Fruit fly (Drosophila melanogaster): Measurements from ENCODE around the gene mub.

The mub gene

DNA sequence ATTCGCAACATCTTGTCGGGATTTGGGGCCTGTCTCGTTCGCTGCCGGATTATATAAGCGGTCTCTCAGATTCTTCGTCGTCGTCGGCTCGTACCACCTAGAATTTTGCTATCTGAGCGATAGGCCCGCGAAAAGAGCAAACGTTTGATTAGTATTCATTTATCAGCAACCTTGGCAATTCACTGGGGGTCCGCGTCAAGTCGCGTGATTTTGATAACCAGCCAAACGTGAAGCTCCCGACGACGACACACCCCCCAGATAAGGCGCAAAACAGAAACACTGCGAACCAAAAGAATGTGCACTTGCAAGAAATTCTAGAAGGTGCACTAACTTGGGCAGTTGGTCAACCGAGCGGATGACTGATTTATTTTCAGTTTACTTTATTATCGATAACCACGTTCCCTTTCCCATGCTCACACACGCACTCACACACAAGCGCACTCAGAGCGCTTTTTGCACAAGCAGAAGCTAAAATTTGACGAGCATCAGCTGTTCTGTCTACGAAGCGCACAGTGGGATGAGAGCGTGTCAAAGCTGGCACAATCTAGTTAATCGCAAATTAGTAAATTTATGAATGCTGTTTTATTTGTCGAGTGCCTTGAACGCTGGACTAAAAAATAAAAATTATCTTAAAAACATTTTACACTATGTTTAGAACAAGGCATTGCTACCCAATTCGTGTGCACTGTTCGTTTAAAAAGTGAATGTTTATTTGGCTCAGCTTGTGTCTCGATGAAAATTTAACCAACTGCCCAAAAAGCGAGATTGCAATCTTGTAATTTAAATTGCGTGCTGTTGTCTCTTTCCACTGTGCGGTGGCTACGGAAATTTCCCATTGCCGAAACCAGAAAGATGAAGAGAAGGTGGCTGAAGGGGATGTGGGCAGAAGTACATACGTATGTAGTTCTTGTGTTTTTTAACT is 4.6 kb upstream of the mub start (continued):
- TF ChIP-seq CG2875 (GFP tag; optimal IDR thresholded peaks at IDR 0.05): peak; percentile 92
- peak; percentile 82; the same call in 2 of the 3 replicates for TF ChIP-seq CG7357 (GFP tag; IDR thresholded peaks at IDR 0.05)
- peak; percentile 91 for TF ChIP-seq CG3726 (GFP tag; IDR thresholded peaks at IDR 0.05)
- TF ChIP-seq mirr (GFP tag; optimal IDR thresholded peaks at IDR 0.05): peak; percentile 61
- TF ChIP-seq sqz (GFP tag; optimal IDR thresholded peaks at IDR 0.05): no peak
- peak; percentile 87 for TF ChIP-seq CG14710 (tag; optimal IDR thresholded peaks at IDR 0.05)
- peak; percentile 93 for TF ChIP-seq CG14441 (GFP tag; IDR thresholded peaks at IDR 0.05)
- TF ChIP-seq CG8388 (GFP tag; optimal IDR thresholded peaks at IDR 0.05): peak; percentile 90
- peak; percentile 94 for TF ChIP-seq CG33213 (GFP tag; optimal IDR thresholded peaks at IDR 0.05)
- TF ChIP-seq CG13123 (GFP tag; optimal IDR thresholded peaks at IDR 0.05): peak; percentile 70
- peak; percentile 87 for TF ChIP-seq HmgZ (tag; optimal IDR thresholded peaks at IDR 0.05)
- peak; percentile 91 for TF ChIP-seq gsb (GFP tag; IDR thresholded peaks at IDR 0.05)
- peak; percentile 79 for TF ChIP-seq wek (GFP tag; optimal IDR thresholded peaks at IDR 0.05)
- no peak for TF ChIP-seq Tbp (GFP tag; optimal IDR thresholded peaks at IDR 0.05)
- no peak for TF ChIP-seq D (optimal IDR thresholded peaks at IDR 0.05)
- TF ChIP-seq D (GFP tag; optimal IDR thresholded peaks at IDR 0.05): peak; percentile 93
- peak; percentile 95 for TF ChIP-seq CG6689 (GFP tag; IDR thresholded peaks at IDR 0.05)
- peak; percentile 94 for TF ChIP-seq CG13624 (GFP tag; optimal IDR thresholded peaks at IDR 0.05)
- peak; percentile 57 for TF ChIP-seq CG15073 (GFP tag; optimal IDR thresholded peaks at IDR 0.05)
- TF ChIP-seq jumu (GFP tag; optimal IDR thresholded peaks at IDR 0.05): peak; percentile 92
- TF ChIP-seq pita (GFP tag; optimal IDR thresholded peaks at IDR 0.05): no peak
- TF ChIP-seq CG3838 (GFP tag; optimal IDR thresholded peaks at IDR 0.05): peak; percentile 80
- TF ChIP-seq ap (GFP tag; IDR thresholded peaks at IDR 0.05): peak; percentile 72
- TF ChIP-seq PHDP (tag; optimal IDR thresholded peaks at IDR 0.05): peak; percentile 91
- TF ChIP-seq Dip2 (GFP tag; IDR thresholded peaks at IDR 0.05): peak; percentile 66; the same call in 1 of the 2 replicates
- peak; percentile 95 for TF ChIP-seq Xrp1 (GFP tag; IDR thresholded peaks at IDR 0.05)
- TF ChIP-seq p53 (GFP tag; optimal IDR thresholded peaks at IDR 0.05): peak; percentile 71
- TF ChIP-seq pros (GFP tag; optimal IDR thresholded peaks at IDR 0.05): no peak
- peak; percentile 97 for TF ChIP-seq CG11695 (GFP tag; IDR thresholded peaks at IDR 0.05)
- peak; percentile 86 for TF ChIP-seq CG18764 (GFP tag; optimal IDR thresholded peaks at IDR 0.05)
- peak; percentile 96 for TF ChIP-seq CG18262 (tag; optimal IDR thresholded peaks at IDR 0.05)
- peak; percentile 88 for TF ChIP-seq D19A (tag; optimal IDR thresholded peaks at IDR 0.05)
- TF ChIP-seq CG8944 (GFP tag; optimal IDR thresholded peaks at IDR 0.05): peak; percentile 82
- peak; percentile 81 for TF ChIP-seq CG11247 (GFP tag; IDR thresholded peaks at IDR 0.05)
- peak; percentile 95 for TF ChIP-seq Ptx1 (GFP tag; IDR thresholded peaks at IDR 0.05)
- TF ChIP-seq HLH3B (GFP tag; IDR thresholded peaks at IDR 0.05): peak; percentile 87
- TF ChIP-seq Dek (tag; optimal IDR thresholded peaks at IDR 0.05): peak; percentile 88
- no peak; the same call in 1 of the 2 replicates for TF ChIP-seq tna (GFP tag; IDR thresholded peaks at IDR 0.05; ENCODE audit: partially characterized antibody)
- peak; percentile 88 for TF ChIP-seq CG15011 (GFP tag; optimal IDR thresholded peaks at IDR 0.05)
- TF ChIP-seq CG13296 (GFP tag; optimal IDR thresholded peaks at IDR 0.05): peak; percentile 94
- peak; percentile 95 for TF ChIP-seq CG1792 (GFP tag; optimal IDR thresholded peaks at IDR 0.05)
- TF ChIP-seq CG34224 (GFP tag; IDR thresholded peaks at IDR 0.05; ENCODE audit: partially characterized antibody): no peak
- TF ChIP-seq CG32532 (GFP tag; IDR thresholded peaks at IDR 0.05): peak; percentile 89
- TF ChIP-seq CG11560 (tag; IDR thresholded peaks at IDR 0.05): peak; percentile 86
- TF ChIP-seq CG4820 (GFP tag; optimal IDR thresholded peaks at IDR 0.05): peak; percentile 94
- no peak for TF ChIP-seq Hr39 (optimal IDR thresholded peaks at IDR 0.05)
- TF ChIP-seq gsb-n (tag; optimal IDR thresholded peaks at IDR 0.05): peak; percentile 89
- TF ChIP-seq Six4 (GFP tag; optimal IDR thresholded peaks at IDR 0.05): peak; percentile 93
- TF ChIP-seq zen2 (GFP tag; IDR thresholded peaks at IDR 0.05; ENCODE audit: partially characterized antibody): no peak
- TF ChIP-seq CHES-1-like (GFP tag; optimal IDR thresholded peaks at IDR 0.05): peak; percentile 90

All from whole organism, embryonic.